Worm (Caenorhabditis elegans): Measurements from ENCODE around the gene R07B1.8.

- TF ChIP-seq snpc-4 (tag; optimal IDR thresholded peaks at IDR 0.05) (no peak), unc-62 (GFP tag; optimal IDR thresholded peaks at IDR 0.05) (no peak), nhr-12 (tag; optimal IDR thresholded peaks at IDR 0.05) (no peak)
These were observed 15.8 kb downstream of the R07B1.8 start, which contains the start of gene R07B1.11 for ce11 chrX:9856618-9857017.

Data from whole organism, L2 larva.